Worm (Caenorhabditis elegans): ENCODE results near the gene dap-3.

DNA sequence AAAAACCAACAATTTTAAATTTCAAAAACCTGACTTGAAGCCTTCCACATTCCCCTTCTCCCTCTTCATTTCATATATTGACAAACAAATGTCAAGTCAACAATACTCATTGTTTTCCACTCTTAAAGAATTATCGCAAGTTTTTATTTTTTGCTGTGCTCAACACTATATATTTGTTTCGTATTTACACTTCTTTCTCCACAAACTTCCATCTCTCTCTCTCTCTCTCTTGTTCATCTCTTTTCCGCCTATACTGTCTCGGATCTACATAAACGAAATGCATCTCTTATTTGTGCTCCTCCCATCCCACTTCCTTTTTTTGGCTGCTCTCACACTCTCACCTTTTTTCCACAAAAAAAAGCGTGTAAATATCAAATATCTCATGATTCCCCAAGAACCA, 31.8 kb downstream of the dap-3 start, which contains the start of gene C14A4.12:
- TF ChIP-seq zip-5 (tag; optimal IDR thresholded peaks at IDR 0.05), result no peak
- TF ChIP-seq ttx-3 (tag; optimal IDR thresholded peaks at IDR 0.05), result no peak
- no peak for TF ChIP-seq ama-1 (optimal IDR thresholded peaks at IDR 0.05)
- TF ChIP-seq dve-1 (tag; optimal IDR thresholded peaks at IDR 0.05), result no peak
- TF ChIP-seq nfya-1 (tag; optimal IDR thresholded peaks at IDR 0.05), result no peak
- TF ChIP-seq fkh-10 (GFP tag; optimal IDR thresholded peaks at IDR 0.05), result no peak
- TF ChIP-seq ets-4 (tag; optimal IDR thresholded peaks at IDR 0.05), result no peak
- TF ChIP-seq unc-55 (GFP tag; optimal IDR thresholded peaks at IDR 0.05), result no peak
- no peak for TF ChIP-seq pax-1 (tag; optimal IDR thresholded peaks at IDR 0.05)
- no peak for TF ChIP-seq nhr-11 (tag; optimal IDR thresholded peaks at IDR 0.05)
- no peak for TF ChIP-seq pqm-1 (tag; optimal IDR thresholded peaks at IDR 0.05)
